Worm (Caenorhabditis elegans) whole organism, early embryonic: ENCODE data around the gene lin-12.

Experiments
- B0310.2 ChIP-seq: sonication (generic microtip); optimal IDR thresholded peaks from 2 replicates; lab custom pipeline; 2016; ENCODE audit warnings: mild to moderate bottlenecking, missing genetic modification characterization, missing compliant biosample characterization
- F13C5.2 ChIP-seq: sonication (generic microtip); optimal IDR thresholded peaks from 2 replicates; lab custom pipeline; 2017; ENCODE audit warnings: mild to moderate bottlenecking, missing genetic modification characterization, inconsistent platforms, missing compliant biosample characterization
- aly-1 ChIP-seq: sonication (generic microtip); optimal IDR thresholded peaks from 2 replicates; lab custom pipeline; 2016; ENCODE audit warnings: missing genetic modification characterization, missing compliant biosample characterization
- ama-1 ChIP-seq: fragments of 150-350 bp; optimal IDR thresholded peaks from 2 replicates; lab custom pipeline; 2014
- ceh-13 ChIP-seq: fragments of 200-800 bp; sonication (Bioruptor generic); optimal IDR thresholded peaks from 2 replicates; lab custom pipeline; 2018; ENCODE audit warnings: mild to moderate bottlenecking, missing genetic modification characterization, missing compliant biosample characterization
- ceh-36 ChIP-seq: sonication (generic microtip); optimal IDR thresholded peaks from 2 replicates; lab custom pipeline; 2016; ENCODE audit warnings: missing genetic modification characterization, inconsistent platforms, missing compliant biosample characterization
- ets-7 ChIP-seq: sonication (generic microtip); optimal IDR thresholded peaks from 2 replicates; lab custom pipeline; 2016; ENCODE audit warnings: missing genotype, missing genetic modification characterization, missing compliant biosample characterization
- flt-1 ChIP-seq: fragments of 200-800 bp; sonication (Bioruptor generic); IDR thresholded peaks from 2 replicates; pipeline ENCODE4 v1.3.6; 2022; ENCODE audit warnings: missing genetic modification characterization, missing compliant biosample characterization
- hmbx-1 ChIP-seq: sonication (generic microtip); optimal IDR thresholded peaks from 2 replicates; lab custom pipeline; 2016; ENCODE audit warnings: mild to moderate bottlenecking, missing genetic modification characterization, missing compliant biosample characterization
- hmg-4 ChIP-seq: fragments of 200-800 bp; sonication (Bioruptor generic); optimal IDR thresholded peaks from 2 replicates; lab custom pipeline; 2018; ENCODE audit warnings: mild to moderate bottlenecking, missing genetic modification characterization, missing compliant biosample characterization
- hnd-1 ChIP-seq: sonication (generic microtip); optimal IDR thresholded peaks from 2 replicates; lab custom pipeline; 2016; ENCODE audit warnings: missing genetic modification characterization, missing compliant biosample characterization
- pes-1 ChIP-seq: fragments of 200-800 bp; sonication (Bioruptor generic); IDR thresholded peaks from 2 replicates; pipeline ENCODE4 v1.3.6; 2022; ENCODE audit warnings: missing genetic modification reagents, missing genetic modification characterization, missing compliant biosample characterization
- scrt-1 ChIP-seq: fragments of 200-800 bp; sonication (Bioruptor generic); IDR thresholded peaks from 2 replicates; pipeline ENCODE4 v1.3.6; 2022; ENCODE audit warnings: missing genetic modification characterization, missing compliant biosample characterization
- sea-1 ChIP-seq: fragments of 200-800 bp; sonication (Bioruptor generic); conservative IDR thresholded peaks from 2 replicates; pipeline ENCODE4 v1.3.6; 2022; ENCODE audit warnings: missing genetic modification characterization, missing compliant biosample characterization
- tbx-11 ChIP-seq: fragments of 200-800 bp; sonication (Bioruptor generic); IDR thresholded peaks from 2 replicates; pipeline ENCODE4 v1.3.6; 2022; ENCODE audit warnings: missing genetic modification characterization, missing compliant biosample characterization
- tbx-37 ChIP-seq: fragments of 200-800 bp; sonication (Bioruptor generic); conservative IDR thresholded peaks from 2 replicates; pipeline ENCODE4 v1.3.6; 2022; ENCODE audit warnings: missing genetic modification reagents, missing genetic modification characterization, missing compliant biosample characterization
- tra-4 ChIP-seq: sonication (generic microtip); optimal IDR thresholded peaks from 2 replicates; lab custom pipeline; 2017; ENCODE audit warnings: missing genetic modification characterization, missing compliant biosample characterization

The lin-12 gene

ce11 chrIII:9017181-9017651 is 54.1 kb downstream of the lin-12 start, which contains the start of gene F59B2.12:
Gene F59B2.12, plus strand, starts transcription at chrIII:9017601.
- TF ChIP-seq aly-1 (tag; lab: Kevin White, UChicago) (no peak), hnd-1 (tag; lab: Kevin White, UChicago) (no peak), F13C5.2 (tag; lab: Kevin White, UChicago) (no peak), B0310.2 (tag; lab: Kevin White, UChicago) (no peak), tbx-11 (GFP tag; lab: Robert Waterston, UW) (no peak), hmg-4 (GFP tag; lab: Kevin White, UChicago) (no peak), pes-1 (GFP tag; lab: Robert Waterston, UW) (no peak), flt-1 (GFP tag; lab: Robert Waterston, UW) (no peak), hmbx-1 (tag; lab: Kevin White, UChicago) (no peak), ets-7 (tag; lab: Kevin White, UChicago) (no peak), sea-1 (no peak), tbx-37 (GFP tag; lab: Robert Waterston, UW) (no peak), tra-4 (tag; lab: Kevin White, UChicago) (no peak), scrt-1 (GFP tag; lab: Robert Waterston, UW) (no peak), ama-1 (lab: Kevin White, UChicago) (no peak), ceh-13 (GFP tag; lab: Kevin White, UChicago) (no peak), ceh-36 (tag; lab: Kevin White, UChicago) (no peak)

ce11 chrIII:9012309-9012708 is 59.0 kb downstream of the lin-12 start, which contains the start of gene F59B2.9:
Gene F59B2.9, minus strand, starts transcription at chrIII:9012409.
- no peak for TF ChIP-seq tbx-11 (GFP tag; lab: Robert Waterston, UW)
